Worm (Caenorhabditis elegans) whole organism, midembryonic: ENCODE measurements around the gene cal-1.

Experiments
- T22C8.4 ChIP-seq: fragments of 200-800 bp; sonication (Bioruptor generic); IDR thresholded peaks from 2 replicates; pipeline ENCODE4 v1.3.6; 2022; ENCODE audit warnings: missing genetic modification characterization, missing compliant biosample characterization
- cog-1 ChIP-seq: sonication (generic microtip); optimal IDR thresholded peaks from 2 replicates; lab custom pipeline; 2016; ENCODE audit warnings: missing genetic modification characterization, missing compliant biosample characterization
- flt-1 ChIP-seq: fragments of 200-800 bp; sonication (Bioruptor generic); IDR thresholded peaks from 2 replicates; pipeline ENCODE4 v1.3.6; 2022; ENCODE audit warnings: missing genetic modification characterization, missing compliant biosample characterization
- klf-2 ChIP-seq: fragments of 200-800 bp; sonication (Bioruptor generic); conservative IDR thresholded peaks from 2 replicates; pipeline ENCODE4 v1.3.6; 2022; ENCODE audit warnings: missing genetic modification reagents, missing genetic modification characterization, missing compliant biosample characterization
- med-1 ChIP-seq: sonication (generic microtip); optimal IDR thresholded peaks from 2 replicates; lab custom pipeline; 2017; ENCODE audit warnings: missing genetic modification characterization, mild to moderate bottlenecking, missing compliant biosample characterization, antibody characterized with exemption, missing genetic modification reagents; ENCODE audit not compliant: insufficient read depth
- ref-1 ChIP-seq: fragments of 200-800 bp; sonication (Bioruptor generic); conservative IDR thresholded peaks from 2 replicates; pipeline ENCODE4 v1.3.6; 2022; ENCODE audit warnings: missing genetic modification reagents, missing genetic modification characterization, missing compliant biosample characterization
- tab-1 ChIP-seq: fragments of 200-800 bp; sonication (Bioruptor generic); IDR thresholded peaks from 2 replicates; pipeline ENCODE4 v1.3.6; 2022; ENCODE audit warnings: missing genetic modification characterization, missing compliant biosample characterization
- ztf-23 ChIP-seq: fragments of 200-800 bp; sonication (Bioruptor generic); IDR thresholded peaks from 2 replicates; pipeline ENCODE4 v1.3.6; 2022; ENCODE audit warnings: missing genetic modification reagents, missing genetic modification characterization, missing compliant biosample characterization
- ztf-29 ChIP-seq: fragments of 200-800 bp; sonication (Bioruptor generic); IDR thresholded peaks from 2 replicates; pipeline ENCODE4 v1.3.6; 2022; ENCODE audit warnings: missing genetic modification reagents, missing genetic modification characterization, missing compliant biosample characterization

cal-1 gene

ce11 chrV:12517148-12517547 is at the start of gene cal-1:
cal-1 (minus strand) TSS chrV:12517248.
- TF ChIP-seq klf-2 (GFP tag; lab: Robert Waterston, UW) = no peak
- TF ChIP-seq tab-1 (GFP tag; lab: Robert Waterston, UW) = no peak
- no peak for TF ChIP-seq ztf-23 (GFP tag; lab: Robert Waterston, UW)
- TF ChIP-seq cog-1 = no peak
- no peak for TF ChIP-seq med-1 (GFP tag; lab: Kevin White, UChicago)
- no peak for TF ChIP-seq T22C8.4 (GFP tag; lab: Robert Waterston, UW)
- TF ChIP-seq ref-1 (GFP tag; lab: Robert Waterston, UW) = no peak
- no peak for TF ChIP-seq flt-1
- no peak for TF ChIP-seq ztf-29 (GFP tag; lab: Robert Waterston, UW)

ce11 chrV:12564902-12565301 is 47.9 kb upstream of the cal-1 start:
- TF ChIP-seq klf-2 (GFP tag; lab: Robert Waterston, UW) (no peak), tab-1 (GFP tag; lab: Robert Waterston, UW) (no peak), T22C8.4 (GFP tag; lab: Robert Waterston, UW) (no peak), ztf-29 (GFP tag; lab: Robert Waterston, UW) (no peak), med-1 (GFP tag; lab: Kevin White, UChicago) (no peak), ref-1 (GFP tag; lab: Robert Waterston, UW) (no peak), ztf-23 (GFP tag; lab: Robert Waterston, UW) (no peak), flt-1 (no peak), cog-1 (no peak)

DNA sequence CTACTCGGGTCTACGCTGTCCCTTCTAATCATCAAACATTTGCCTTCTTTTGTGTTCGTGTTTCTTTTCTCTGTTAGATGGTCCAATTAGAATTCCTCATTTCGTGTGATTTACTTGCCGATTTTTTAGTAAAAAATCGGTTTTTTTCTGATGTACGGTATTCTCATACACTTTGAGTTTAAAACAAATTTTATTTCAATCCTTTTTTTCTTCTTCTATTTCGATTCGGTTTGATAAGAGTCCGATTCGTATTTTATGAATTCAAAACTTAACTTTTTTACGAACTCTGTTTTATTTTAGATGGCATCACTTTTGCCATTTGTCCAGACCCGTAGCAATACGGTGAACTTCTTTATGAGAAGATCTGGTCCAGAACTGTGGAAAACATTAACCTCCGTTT is 46.1 kb upstream of the cal-1 start, which contains the start of gene mrps-5:
Gene mrps-5 (plus strand): TSS at position 301 of the 400 bp plus-strand sequence.
- TF ChIP-seq T22C8.4 (GFP tag; lab: Robert Waterston, UW) (no peak), tab-1 (GFP tag; lab: Robert Waterston, UW) (no peak), cog-1 (no peak), klf-2 (GFP tag; lab: Robert Waterston, UW) (no peak), flt-1 (no peak), ztf-29 (GFP tag; lab: Robert Waterston, UW) (no peak)

ce11 chrV:12560328-12560782 is 43.3 kb upstream of the cal-1 start, which contains the start of gene sel-1:
sel-1 (plus strand) TSS chrV:12560732.
- TF ChIP-seq ztf-29 (GFP tag; lab: Robert Waterston, UW) (no peak), tab-1 (GFP tag; lab: Robert Waterston, UW) (no peak), cog-1 (no peak)

- TF ChIP-seq med-1 (GFP tag; lab: Kevin White, UChicago) (no peak), cog-1 (no peak), ztf-29 (GFP tag; lab: Robert Waterston, UW) (no peak), tab-1 (GFP tag; lab: Robert Waterston, UW) (no peak), ztf-23 (GFP tag; lab: Robert Waterston, UW) (no peak), ref-1 (GFP tag; lab: Robert Waterston, UW) (no peak), klf-2 (GFP tag; lab: Robert Waterston, UW) (no peak), flt-1 (no peak)
These were observed 39.9 kb upstream of the cal-1 start for ce11 chrV:12556904-12557303.

DNA sequence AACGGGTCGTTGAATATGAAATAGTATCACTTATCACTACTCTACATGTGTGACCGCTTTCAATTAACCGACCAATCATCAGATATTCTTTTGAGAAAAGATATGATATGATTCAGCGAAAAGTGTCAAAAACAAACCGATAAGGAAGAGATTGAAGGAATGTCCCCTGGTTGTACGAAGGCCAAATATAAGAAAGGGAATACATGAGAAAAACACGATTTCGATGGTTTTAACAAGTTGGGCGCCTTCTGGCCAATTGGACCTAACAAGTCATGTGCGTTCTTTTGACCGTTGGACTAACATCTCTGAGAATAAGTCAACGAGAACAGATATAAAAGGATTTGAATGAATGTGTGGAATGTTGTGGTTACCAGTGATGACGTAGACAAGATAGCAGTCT is 38.8 kb upstream of the cal-1 start:
- TF ChIP-seq flt-1 (no peak), ztf-23 (GFP tag; lab: Robert Waterston, UW) (no peak), ref-1 (GFP tag; lab: Robert Waterston, UW) (no peak), klf-2 (GFP tag; lab: Robert Waterston, UW) (no peak), tab-1 (GFP tag; lab: Robert Waterston, UW) (no peak), T22C8.4 (GFP tag; lab: Robert Waterston, UW) (no peak), ztf-29 (GFP tag; lab: Robert Waterston, UW) (no peak), med-1 (GFP tag; lab: Kevin White, UChicago) (no peak), cog-1 (no peak)

- no peak for TF ChIP-seq klf-2 (GFP tag; lab: Robert Waterston, UW)
- no peak for TF ChIP-seq ztf-23 (GFP tag; lab: Robert Waterston, UW)
- TF ChIP-seq T22C8.4 (GFP tag; lab: Robert Waterston, UW) = no peak
- TF ChIP-seq flt-1 = no peak
- TF ChIP-seq med-1 (GFP tag; lab: Kevin White, UChicago) = no peak
- no peak for TF ChIP-seq ref-1 (GFP tag; lab: Robert Waterston, UW)
- no peak for TF ChIP-seq tab-1 (GFP tag; lab: Robert Waterston, UW)
- no peak for TF ChIP-seq ztf-29 (GFP tag; lab: Robert Waterston, UW)
- TF ChIP-seq cog-1 = no peak
These were observed 37.4 kb upstream of the cal-1 start for ce11 chrV:12554172-12555031.

- TF ChIP-seq ztf-23 (GFP tag; lab: Robert Waterston, UW) (no peak), klf-2 (GFP tag; lab: Robert Waterston, UW) (no peak), ref-1 (GFP tag; lab: Robert Waterston, UW) (no peak), ztf-29 (GFP tag; lab: Robert Waterston, UW) (no peak)
These were observed 36.3 kb upstream of the cal-1 start for ce11 chrV:12553286-12553725.

DNA sequence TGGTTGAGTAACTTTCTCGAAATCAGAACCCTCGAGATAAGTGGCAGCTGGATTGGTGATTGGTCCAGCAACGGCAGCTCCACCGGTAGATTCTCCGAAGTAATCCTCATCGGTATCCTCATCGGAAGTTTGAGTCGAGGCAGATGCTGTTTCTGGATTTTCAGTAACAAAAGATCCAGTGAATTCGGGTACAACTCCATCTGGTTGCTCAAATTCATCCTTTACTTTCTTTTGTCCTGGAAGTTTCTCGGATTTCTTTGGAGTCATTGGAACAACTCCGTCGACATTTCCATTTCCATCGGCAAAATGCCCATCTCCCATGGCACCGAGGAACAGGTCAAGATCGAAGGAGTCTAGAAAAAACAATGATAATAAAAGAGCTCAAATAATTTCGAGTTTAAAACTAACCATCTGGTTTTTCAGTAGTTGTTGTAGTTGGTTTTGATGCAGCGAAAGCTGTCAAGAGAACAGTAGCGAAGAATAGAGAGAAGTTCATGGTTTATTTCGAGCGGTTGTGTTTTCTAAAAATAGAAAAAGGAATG is 35.7 kb upstream of the cal-1 start, which contains the start of gene F45D3.4:
Gene F45D3.4 (minus strand): TSS at position 521 of the 542 bp plus-strand sequence.
- TF ChIP-seq klf-2 (GFP tag; lab: Robert Waterston, UW) (no peak), ztf-29 (GFP tag; lab: Robert Waterston, UW) (no peak)
